Worm (Caenorhabditis elegans) whole organism, mixed stage, embryonic: ENCODE measurements around the gene pup-2.

Experiments used
- M03D4.4 ChIP-seq: sonication (generic microtip); optimal IDR thresholded peaks from 2 replicates; lab custom pipeline; 2017; ENCODE audit warnings: mild to moderate bottlenecking, missing genetic modification characterization, missing compliant biosample characterization
- bed-3 ChIP-seq: fragments of 200-800 bp; sonication (Bioruptor generic); optimal IDR thresholded peaks from 3 replicates; lab custom pipeline; 2018; ENCODE audit warnings: mild to moderate bottlenecking, missing genetic modification characterization, moderate library complexity, missing compliant biosample characterization
- blmp-1 ChIP-seq: fragments of 150-350 bp; optimal IDR thresholded peaks from 2 replicates; lab custom pipeline; 2014; ENCODE audit warnings: missing biosample characterization, missing genetic modification characterization
- ceh-39 ChIP-seq: fragments of 150-350 bp; optimal IDR thresholded peaks from 2 replicates; lab custom pipeline; 2014; ENCODE audit warnings: missing biosample characterization, missing genetic modification characterization
- ceh-43 ChIP-seq: fragments of 200-800 bp; sonication (Bioruptor generic); optimal IDR thresholded peaks from 2 replicates; lab custom pipeline; 2018; ENCODE audit warnings: mild to moderate bottlenecking, missing genetic modification characterization, moderate library complexity, missing compliant biosample characterization
- ceh-83 ChIP-seq: fragments of 200-800 bp; sonication (Bioruptor generic); optimal IDR thresholded peaks from 2 replicates; lab custom pipeline; 2018; ENCODE audit warnings: mild to moderate bottlenecking, missing genetic modification characterization, missing compliant biosample characterization
- ces-1 ChIP-seq: fragments of 150-350 bp; optimal IDR thresholded peaks from 2 replicates; lab custom pipeline; 2014; ENCODE audit warnings: missing biosample characterization, missing genetic modification reagents, missing genetic modification characterization
- cnd-1 ChIP-seq: fragments of 200-800 bp; sonication (Bioruptor generic); optimal IDR thresholded peaks from 2 replicates; lab custom pipeline; 2018; ENCODE audit warnings: mild to moderate bottlenecking, missing genetic modification characterization, missing compliant biosample characterization
- drap-1 ChIP-seq: fragments of 200-800 bp; sonication (Bioruptor generic); optimal IDR thresholded peaks from 3 replicates; lab custom pipeline; 2018; ENCODE audit warnings: mild to moderate bottlenecking, missing genetic modification characterization, missing compliant biosample characterization
- elt-1 ChIP-seq: sonication (generic microtip); optimal IDR thresholded peaks from 2 replicates; lab custom pipeline; 2017; ENCODE audit warnings: missing genetic modification characterization, mild to moderate bottlenecking, missing compliant biosample characterization, antibody characterized with exemption, moderate library complexity, borderline replicate concordance; ENCODE audit not compliant: insufficient read depth
- elt-3 ChIP-seq: fragments of 150-350 bp; optimal IDR thresholded peaks from 2 replicates; lab custom pipeline; 2014; ENCODE audit warnings: missing biosample characterization, missing genetic modification characterization
- flh-1 ChIP-seq: fragments of 200-800 bp; sonication (Bioruptor generic); optimal IDR thresholded peaks from 2 replicates; lab custom pipeline; 2018; ENCODE audit warnings: mild to moderate bottlenecking, missing genetic modification characterization, moderate library complexity, missing compliant biosample characterization
- ham-2 ChIP-seq: fragments of 200-800 bp; sonication (Bioruptor generic); optimal IDR thresholded peaks from 2 replicates; lab custom pipeline; 2018; ENCODE audit warnings: mild to moderate bottlenecking, missing genetic modification characterization, missing compliant biosample characterization
- hlh-1 ChIP-seq: fragments of 150-350 bp; optimal IDR thresholded peaks from 2 replicates; lab custom pipeline; 2014; ENCODE audit warnings: missing biosample characterization, missing genetic modification reagents, missing genetic modification characterization
- lin-13 ChIP-seq: fragments of 150-350 bp; optimal IDR thresholded peaks from 2 replicates; lab custom pipeline; 2014; ENCODE audit warnings: missing biosample characterization, missing genetic modification characterization
- lin-32 ChIP-seq: fragments of 200-800 bp; sonication (Bioruptor generic); optimal IDR thresholded peaks from 2 replicates; lab custom pipeline; 2018; ENCODE audit warnings: mild to moderate bottlenecking, missing genetic modification characterization, missing compliant biosample characterization
- lsy-2 ChIP-seq: fragments of 150-350 bp; optimal IDR thresholded peaks from 2 replicates; lab custom pipeline; 2014; ENCODE audit warnings: missing biosample characterization, missing genetic modification characterization
- mab-5 ChIP-seq: fragments of 150-350 bp; optimal IDR thresholded peaks from 2 replicates; lab custom pipeline; 2014; ENCODE audit warnings: missing biosample characterization, missing genetic modification characterization
- mep-1 ChIP-seq: fragments of 150-350 bp; optimal IDR thresholded peaks from 2 replicates; lab custom pipeline; 2017; ENCODE audit warnings: missing biosample characterization, missing genetic modification reagents, missing genetic modification characterization, inconsistent platforms
- mls-2 ChIP-seq: sonication (generic microtip); optimal IDR thresholded peaks from 2 replicates; lab custom pipeline; 2016; ENCODE audit warnings: mild to moderate bottlenecking, missing genetic modification characterization, moderate library complexity, missing compliant biosample characterization
- nhr-12 ChIP-seq: fragments of 150-350 bp; optimal IDR thresholded peaks from 2 replicates; lab custom pipeline; 2014; ENCODE audit warnings: missing biosample characterization, missing genetic modification characterization
- nhr-2 ChIP-seq: fragments of 150-350 bp; optimal IDR thresholded peaks from 2 replicates; lab custom pipeline; 2014; ENCODE audit warnings: missing biosample characterization, missing genetic modification characterization
- nhr-237 ChIP-seq: fragments of 150-350 bp; optimal IDR thresholded peaks from 2 replicates; lab custom pipeline; 2014; ENCODE audit warnings: missing biosample characterization, missing genetic modification characterization
- nhr-28 ChIP-seq: fragments of 150-350 bp; optimal IDR thresholded peaks from 2 replicates; lab custom pipeline; 2014; ENCODE audit warnings: missing biosample characterization, missing genetic modification characterization
- nhr-76 ChIP-seq: sonication (generic microtip); optimal IDR thresholded peaks from 2 replicates; lab custom pipeline; 2017; ENCODE audit warnings: missing biosample characterization, missing genetic modification characterization
- pha-4 ChIP-seq: fragments of 150-350 bp; optimal IDR thresholded peaks from 2 replicates; lab custom pipeline; 2018; ENCODE audit warnings: missing biosample characterization, missing genetic modification reagents, missing genetic modification characterization
- sem-2 ChIP-seq: fragments of 200-800 bp; sonication (Bioruptor generic); optimal IDR thresholded peaks from 2 replicates; lab custom pipeline; 2018; ENCODE audit warnings: mild to moderate bottlenecking, missing genetic modification characterization, missing compliant biosample characterization
- snpc-4 ChIP-seq: fragments of 150-350 bp; optimal IDR thresholded peaks from 2 replicates; lab custom pipeline; 2014; ENCODE audit warnings: missing biosample characterization, missing genetic modification characterization
- sptf-1 ChIP-seq: sonication (generic microtip); optimal IDR thresholded peaks from 2 replicates; lab custom pipeline; 2017; ENCODE audit warnings: mild to moderate bottlenecking, missing genetic modification characterization, moderate library complexity, missing compliant biosample characterization
- tbx-8 ChIP-seq: fragments of 200-800 bp; sonication (Bioruptor generic); optimal IDR thresholded peaks from 2 replicates; lab custom pipeline; 2018; ENCODE audit warnings: mild to moderate bottlenecking, missing genetic modification characterization, moderate library complexity, missing compliant biosample characterization
- unc-120 ChIP-seq: sonication (generic microtip); optimal IDR thresholded peaks from 2 replicates; lab custom pipeline; 2017; ENCODE audit warnings: missing genetic modification characterization, missing compliant biosample characterization; ENCODE audit not compliant: poor library complexity, severe bottlenecking
- unc-39 ChIP-seq: fragments of 150-350 bp; optimal IDR thresholded peaks from 2 replicates; lab custom pipeline; 2014; ENCODE audit warnings: missing biosample characterization, missing genetic modification characterization
- unc-62 ChIP-seq: fragments of 150-350 bp; optimal IDR thresholded peaks from 2 replicates; lab custom pipeline; 2014; ENCODE audit warnings: missing biosample characterization, missing genetic modification reagents, missing genetic modification characterization
- zip-8 ChIP-seq: fragments of 150-350 bp; optimal IDR thresholded peaks from 2 replicates; lab custom pipeline; 2014; ENCODE audit warnings: missing biosample characterization, missing genetic modification characterization
- ztf-11 ChIP-seq: fragments of 150-350 bp; optimal IDR thresholded peaks from 2 replicates; lab custom pipeline; 2014; ENCODE audit warnings: missing biosample characterization, missing genetic modification characterization

pup-2 gene

DNA sequence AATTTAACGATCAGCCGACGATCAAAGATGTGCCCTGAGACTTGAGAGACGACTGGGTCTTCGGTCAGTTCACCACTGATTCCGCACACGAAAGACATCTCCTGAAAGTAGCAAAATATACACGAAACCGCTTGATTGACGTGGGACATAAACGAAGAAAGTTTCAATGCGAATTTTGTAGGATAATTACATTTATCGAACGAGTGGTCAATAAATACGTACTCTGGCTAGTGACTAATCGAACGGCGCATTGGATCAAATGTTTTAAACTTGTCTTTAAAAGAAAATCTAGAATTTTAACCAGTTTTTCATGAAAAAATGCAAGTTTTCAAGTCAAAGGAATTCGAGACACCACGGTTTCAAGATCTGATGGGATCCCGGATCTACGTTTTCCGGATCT, 13.8 kb upstream of the pup-2 start, which contains the start of gene prp-19:
Gene prp-19, minus strand, starts transcription at position 101 of the 400 bp plus-strand sequence.
- TF ChIP-seq sem-2 (GFP tag; lab: Kevin White, UChicago) (no peak), sptf-1 (tag; lab: Kevin White, UChicago) (no peak), nhr-2 (tag; lab: Kevin White, UChicago) (no peak), elt-3 (tag; lab: Kevin White, UChicago) (no peak), ceh-43 (GFP tag; lab: Kevin White, UChicago) (no peak), ztf-11 (tag; lab: Kevin White, UChicago) (no peak), unc-62 (GFP tag; lab: Kevin White, UChicago) (no peak), pha-4 (tag; lab: Kevin White, UChicago) (no peak), lin-13 (no peak), mep-1 (tag; lab: Kevin White, UChicago) (no peak), unc-39 (tag; lab: Kevin White, UChicago) (no peak), mab-5 (tag; lab: Kevin White, UChicago) (no peak), M03D4.4 (no peak), ceh-39 (tag; lab: Kevin White, UChicago) (no peak)

DNA sequence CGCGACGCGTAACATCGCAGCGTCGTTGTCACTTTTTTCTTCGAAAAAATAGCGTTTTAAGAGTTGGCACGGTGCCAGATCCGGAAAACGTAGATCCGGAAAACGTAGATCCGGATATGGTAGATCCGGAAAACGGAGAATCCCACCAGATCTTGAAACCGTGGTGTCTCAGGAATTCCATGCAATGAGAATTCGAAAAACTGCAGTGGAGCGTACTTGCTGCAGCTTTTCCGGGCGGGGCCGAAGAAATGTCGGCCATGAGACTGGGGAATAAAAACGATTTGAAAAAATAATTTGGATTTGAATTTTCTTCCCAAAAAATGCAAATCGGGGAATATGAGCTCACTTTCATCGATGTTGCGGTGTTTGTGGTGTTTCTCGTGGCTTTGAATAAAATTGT, 13.2 kb upstream of the pup-2 start, which contains the start of gene K10D2.5:
Gene K10D2.5, plus strand, starts transcription at position 251 of the 400 bp plus-strand sequence.
- peak; percentile 53 for TF ChIP-seq ham-2 (GFP tag; lab: Kevin White, UChicago)
- no peak for TF ChIP-seq elt-1
- TF ChIP-seq ceh-83, result peak; percentile 58
- TF ChIP-seq nhr-2 (tag; lab: Kevin White, UChicago), result no peak
- peak; percentile 26 for TF ChIP-seq unc-62 (GFP tag; lab: Kevin White, UChicago)
- TF ChIP-seq cnd-1 (tag; lab: Kevin White, UChicago), result peak; percentile 77
- no peak for TF ChIP-seq nhr-28 (tag; lab: Kevin White, UChicago)
- no peak for TF ChIP-seq snpc-4 (tag; lab: Kevin White, UChicago)
- peak; percentile 54 for TF ChIP-seq drap-1 (GFP tag; lab: Kevin White, UChicago)
- TF ChIP-seq ztf-11 (tag; lab: Kevin White, UChicago), result peak; percentile 35
- no peak for TF ChIP-seq elt-3 (tag; lab: Kevin White, UChicago)
- peak; percentile 32 for TF ChIP-seq unc-120
- no peak for TF ChIP-seq nhr-12 (tag; lab: Kevin White, UChicago)
- peak; percentile 90 for TF ChIP-seq lin-13
- peak; percentile 29 for TF ChIP-seq sem-2 (GFP tag; lab: Kevin White, UChicago)
- TF ChIP-seq bed-3 (GFP tag; lab: Kevin White, UChicago), result no peak
- peak; percentile 90 for TF ChIP-seq mep-1 (tag; lab: Kevin White, UChicago)
- no peak for TF ChIP-seq mab-5 (tag; lab: Kevin White, UChicago)
- TF ChIP-seq pha-4 (tag; lab: Kevin White, UChicago), result peak; percentile 53
- TF ChIP-seq nhr-76 (tag; lab: Kevin White, UChicago), result no peak
- TF ChIP-seq mls-2, result peak; percentile 33
- no peak for TF ChIP-seq zip-8
- peak; percentile 83 for TF ChIP-seq lsy-2 (tag; lab: Kevin White, UChicago)
- TF ChIP-seq M03D4.4, result peak; percentile 84
- TF ChIP-seq ces-1 (GFP tag; lab: Kevin White, UChicago), result no peak
- TF ChIP-seq nhr-237 (tag; lab: Kevin White, UChicago), result peak; percentile 67
- peak; percentile 84 for TF ChIP-seq sptf-1 (tag; lab: Kevin White, UChicago)
- TF ChIP-seq unc-39 (tag; lab: Kevin White, UChicago), result no peak
- peak; percentile 40 for TF ChIP-seq hlh-1 (tag; lab: Kevin White, UChicago)
- TF ChIP-seq ceh-43 (GFP tag; lab: Kevin White, UChicago), result no peak
- no peak for TF ChIP-seq blmp-1 (tag; lab: Kevin White, UChicago)
- peak; percentile 70 for TF ChIP-seq ceh-39 (tag; lab: Kevin White, UChicago)
- TF ChIP-seq flh-1 (GFP tag; lab: Kevin White, UChicago), result no peak
- TF ChIP-seq tbx-8, result peak; percentile 58
- peak; percentile 77 for TF ChIP-seq lin-32 (GFP tag; lab: Kevin White, UChicago)

DNA sequence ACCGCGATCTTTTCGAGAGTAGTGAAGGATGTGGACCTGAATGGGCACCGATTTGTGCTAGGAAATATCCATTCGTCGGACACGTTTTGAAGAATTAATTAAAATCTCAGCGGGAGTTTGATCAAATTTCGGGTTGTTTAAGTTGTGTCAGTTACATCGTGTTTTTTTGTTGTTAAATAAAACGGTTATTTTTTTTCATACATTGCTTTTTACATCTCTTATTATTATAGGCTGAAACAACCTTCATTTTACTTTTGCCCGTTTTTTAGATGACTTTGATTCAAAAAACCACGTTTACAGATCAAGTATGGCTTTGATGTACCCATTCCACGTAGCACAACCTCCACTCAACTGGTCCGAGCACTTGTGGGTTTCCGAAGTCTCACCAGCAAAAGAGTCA, 12.6 kb upstream of the pup-2 start, which contains the start of gene emb-1:
Gene emb-1, plus strand, starts transcription at position 301 of the 400 bp plus-strand sequence.
- no peak for TF ChIP-seq ham-2 (GFP tag; lab: Kevin White, UChicago)
- TF ChIP-seq sem-2 (GFP tag; lab: Kevin White, UChicago), result no peak
- TF ChIP-seq nhr-12 (tag; lab: Kevin White, UChicago), result no peak
- no peak for TF ChIP-seq M03D4.4
- TF ChIP-seq nhr-28 (tag; lab: Kevin White, UChicago), result no peak
- TF ChIP-seq tbx-8, result no peak
- no peak for TF ChIP-seq cnd-1 (tag; lab: Kevin White, UChicago)
- TF ChIP-seq unc-39 (tag; lab: Kevin White, UChicago), result no peak
- no peak for TF ChIP-seq ceh-43 (GFP tag; lab: Kevin White, UChicago)
- TF ChIP-seq blmp-1 (tag; lab: Kevin White, UChicago), result no peak
- no peak for TF ChIP-seq elt-1
- no peak for TF ChIP-seq drap-1 (GFP tag; lab: Kevin White, UChicago)
- no peak for TF ChIP-seq zip-8
- no peak for TF ChIP-seq ceh-39 (tag; lab: Kevin White, UChicago)
- no peak for TF ChIP-seq nhr-2 (tag; lab: Kevin White, UChicago)
- no peak for TF ChIP-seq mep-1 (tag; lab: Kevin White, UChicago)
- no peak for TF ChIP-seq lin-13
- TF ChIP-seq sptf-1 (tag; lab: Kevin White, UChicago), result no peak
- TF ChIP-seq flh-1 (GFP tag; lab: Kevin White, UChicago), result no peak
